Fruit fly (Drosophila melanogaster) whole organism: ENCODE results near the gene CG12256.

ENCODE experiments used
- CG8478 ChIP-seq: fragments of >200 bp; optimal IDR thresholded peaks from 2 replicates; lab custom pipeline; 2018; ENCODE audit warnings: inconsistent platforms
- Dll ChIP-seq: fragments of >200 bp; optimal IDR thresholded peaks from 2 replicates; lab custom pipeline; 2017
- EcR ChIP-seq, 2 experiments: fragments of >200 bp; optimal IDR thresholded peaks; 2 replicates each; lab custom pipeline; 2017; ENCODE audit warnings: missing biosample characterization in 2 of 2, missing genetic modification characterization in 2 of 2, missing genetic modification reagents in 2 of 2
- pan ChIP-seq: fragments of >200 bp; optimal IDR thresholded peaks from 2 replicates; lab custom pipeline; 2017
- psq ChIP-seq: fragments of >200 bp; optimal IDR thresholded peaks from 2 replicates; lab custom pipeline; 2017
- usp ChIP-seq: fragments of >200 bp; optimal IDR thresholded peaks from 2 replicates; lab custom pipeline; 2017; ENCODE audit warnings: missing biosample characterization, missing genetic modification characterization, mixed read lengths

Gene CG12256

DNA sequence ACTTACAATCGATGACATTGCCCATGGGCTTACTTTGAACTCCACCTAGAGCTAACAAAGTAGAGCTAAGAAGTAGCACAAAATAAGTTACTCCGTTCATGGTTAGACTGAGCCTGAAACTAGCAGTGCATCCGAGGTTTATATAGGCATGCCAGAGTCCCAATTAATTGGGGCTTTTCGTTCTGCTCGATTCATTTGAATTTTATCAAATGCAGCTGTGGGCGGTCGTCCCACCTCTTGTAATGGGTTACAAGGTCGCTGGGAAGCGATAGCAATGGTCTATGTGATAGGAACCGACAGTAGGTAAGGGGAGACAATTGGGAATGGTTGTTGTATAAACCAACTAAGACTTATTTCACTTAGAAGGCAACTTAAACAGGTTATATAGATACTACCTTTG lies at the start of gene CG12256:
TSS of gene CG12256 (minus strand) at position 101 of the 400 bp plus-strand sequence.
- no peak for TF ChIP-seq Dll
- no peak for TF ChIP-seq EcR (GFP tag; optimal IDR thresholded peaks at IDR 0.05; lab: Kevin White, UChicago)
- no peak for TF ChIP-seq pan (lab: Kevin White, UChicago)
- no peak for TF ChIP-seq CG8478 (lab: Kevin White, UChicago)
- no peak for TF ChIP-seq psq (lab: Kevin White, UChicago)
- TF ChIP-seq usp (GFP tag; lab: Kevin White, UChicago): no peak

DNA sequence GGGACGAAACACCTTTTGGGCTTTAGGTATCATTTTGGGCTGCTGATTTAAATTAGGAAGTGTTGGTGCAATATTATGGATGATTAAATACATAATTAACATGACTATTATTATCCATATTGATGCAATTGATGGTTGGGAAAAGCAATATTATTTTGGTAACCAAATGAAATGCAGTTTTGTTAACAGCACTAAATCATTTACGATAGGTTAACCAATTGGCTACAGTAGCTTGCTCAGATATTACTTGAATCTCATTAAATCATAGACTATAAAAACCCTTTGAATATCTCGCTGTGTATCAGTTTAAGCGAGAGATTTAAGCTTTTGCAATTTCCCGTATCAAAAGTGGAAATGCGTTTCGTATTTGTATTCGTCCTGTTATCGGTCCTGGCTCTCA lies 46.7 kb upstream of the CG12256 start, which contains the start of gene Sfp87B:
TSS of gene Sfp87B (plus strand) at position 301 of the 400 bp plus-strand sequence.
- no peak for TF ChIP-seq Dll
- no peak for TF ChIP-seq EcR (GFP tag; optimal IDR thresholded peaks at IDR 0.05; lab: Kevin White, UChicago)
- TF ChIP-seq usp (GFP tag; lab: Kevin White, UChicago): no peak
- no peak for TF ChIP-seq psq (lab: Kevin White, UChicago)
- no peak for TF ChIP-seq pan (lab: Kevin White, UChicago)
- no peak for TF ChIP-seq CG8478 (lab: Kevin White, UChicago)

DNA sequence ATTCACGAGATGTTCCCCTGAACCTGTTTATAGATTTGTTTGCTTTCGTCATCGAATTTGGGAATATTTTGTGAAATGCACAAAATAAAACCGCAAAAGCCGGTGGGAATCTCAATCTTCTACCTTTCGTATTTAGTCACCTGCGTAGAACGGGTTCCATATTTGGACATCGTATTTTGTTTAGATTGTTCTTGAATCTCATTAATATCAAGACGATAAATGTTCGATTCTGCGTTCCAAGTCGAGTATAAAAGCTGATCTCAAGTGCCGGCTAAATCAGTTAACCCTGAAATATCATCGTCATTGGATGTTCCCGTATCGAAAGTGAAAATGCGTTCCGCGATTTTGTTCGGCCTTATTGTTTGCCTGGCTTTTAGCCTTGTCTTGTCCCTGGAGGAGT lies 44.5 kb upstream of the CG12256 start, which contains the start of gene CG17738:
TSS of gene CG17738 (plus strand) at position 301 of the 400 bp plus-strand sequence.
- TF ChIP-seq usp (GFP tag; lab: Kevin White, UChicago) (no peak), EcR (GFP tag; optimal IDR thresholded peaks at IDR 0.05; lab: Kevin White, UChicago) (no peak), CG8478 (lab: Kevin White, UChicago) (no peak), psq (lab: Kevin White, UChicago) (no peak), pan (lab: Kevin White, UChicago) (no peak), Dll (no peak)

DNA sequence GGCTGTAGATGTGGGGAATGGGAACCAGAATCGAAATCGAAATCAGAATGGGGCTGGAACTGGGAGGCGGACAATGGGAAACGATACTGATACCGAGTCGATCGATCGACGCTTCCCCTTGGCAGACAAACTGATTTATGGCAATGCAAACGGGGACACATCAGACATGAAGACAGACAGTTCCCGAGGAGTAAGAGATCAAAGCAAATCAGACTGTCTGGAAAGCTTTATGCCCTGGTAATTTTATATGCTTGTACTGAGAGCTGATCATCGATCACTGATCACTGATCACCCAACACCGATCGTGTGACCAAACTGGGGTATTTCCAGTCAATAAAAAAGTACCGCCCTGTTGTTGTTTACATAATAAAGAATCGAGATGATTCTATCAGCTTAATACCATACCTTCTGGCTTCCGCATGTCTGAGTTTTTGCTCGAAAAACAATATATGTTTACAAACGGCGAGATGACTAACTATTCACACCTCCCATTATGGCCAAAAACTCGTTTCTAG lies 43.8 kb upstream of the CG12256 start:
- no peak for TF ChIP-seq pan (lab: Kevin White, UChicago)
- no peak for TF ChIP-seq psq (lab: Kevin White, UChicago)
- TF ChIP-seq EcR (GFP tag; optimal IDR thresholded peaks at IDR 0.05; lab: Kevin White, UChicago): no peak
- no peak for TF ChIP-seq CG8478 (lab: Kevin White, UChicago)
- TF ChIP-seq Dll: no peak
- no peak for TF ChIP-seq usp (GFP tag; lab: Kevin White, UChicago)

DNA sequence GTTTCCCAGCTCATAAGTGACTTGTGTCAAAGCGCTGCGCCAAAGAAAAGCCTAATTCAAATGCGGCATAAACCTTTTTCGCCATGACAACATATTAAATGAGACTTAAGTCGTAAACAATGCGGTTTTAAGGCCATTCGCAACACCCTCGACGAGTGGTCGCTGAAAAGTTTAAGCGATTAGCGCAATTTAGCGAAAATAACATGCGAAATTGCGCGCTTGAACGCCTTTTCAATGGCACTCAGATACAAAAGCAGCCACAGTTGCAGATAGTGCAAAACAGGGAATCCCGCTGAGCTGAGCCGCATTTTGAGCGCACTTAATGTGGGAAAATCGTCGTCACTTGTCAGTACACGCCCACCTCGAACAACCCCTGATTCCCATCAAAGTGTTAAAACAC lies 34.5 kb upstream of the CG12256 start, which contains the start of gene CG44038:
TSS of gene CG44038 (plus strand) at position 301 of the 400 bp plus-strand sequence.
- TF ChIP-seq pan (lab: Kevin White, UChicago): no peak
- no peak for TF ChIP-seq usp (GFP tag; lab: Kevin White, UChicago)
- TF ChIP-seq psq (lab: Kevin White, UChicago): no peak
- TF ChIP-seq CG8478 (lab: Kevin White, UChicago): no peak
- TF ChIP-seq Dll: no peak

DNA sequence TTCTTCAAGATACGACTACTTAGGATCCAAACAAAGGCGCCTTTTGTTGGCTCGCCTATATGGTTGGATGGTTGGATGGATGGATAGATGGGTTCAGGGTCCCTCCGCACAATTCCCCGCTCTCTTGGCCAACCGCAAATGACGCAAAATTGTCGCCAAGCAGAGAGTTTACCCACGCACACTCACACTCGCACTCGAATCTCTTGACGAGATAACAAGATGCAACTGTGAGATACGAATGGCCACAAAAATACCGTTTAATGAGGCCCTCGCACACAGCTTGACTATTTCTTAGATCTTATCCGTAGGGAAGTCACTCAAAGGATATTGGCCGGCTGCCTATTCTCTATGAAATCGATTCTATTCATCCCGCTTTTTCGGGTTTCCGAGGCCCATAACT lies 33.7 kb upstream of the CG12256 start:
- TF ChIP-seq EcR (GFP tag; optimal IDR thresholded peaks at IDR 0.05; lab: Kevin White, UChicago) (no peak), usp (GFP tag; lab: Kevin White, UChicago) (no peak), pan (lab: Kevin White, UChicago) (no peak), Dll (no peak)

DNA sequence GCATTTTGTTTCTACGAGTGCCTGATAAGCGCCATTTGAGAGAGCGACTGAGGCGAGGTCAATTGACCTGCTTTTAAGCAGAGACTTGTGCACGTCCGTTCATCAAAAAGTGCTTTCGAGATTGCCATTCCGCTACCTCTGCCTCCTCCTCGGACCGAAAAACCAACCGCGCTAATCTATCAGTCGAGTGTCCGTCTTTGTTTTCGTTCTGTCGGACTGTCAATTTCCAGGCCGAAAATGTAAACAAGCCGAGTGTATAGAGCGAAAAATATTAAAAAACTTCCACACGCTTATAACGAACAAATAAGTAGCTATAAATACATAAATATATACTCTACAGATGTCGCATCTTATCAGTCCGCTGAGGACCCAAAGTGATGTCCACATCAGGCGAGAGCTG lies 32.9 kb upstream of the CG12256 start:
- TF ChIP-seq usp (GFP tag; lab: Kevin White, UChicago): no peak
- no peak for TF ChIP-seq EcR (GFP tag; optimal IDR thresholded peaks at IDR 0.05; lab: Kevin White, UChicago)
- TF ChIP-seq psq (lab: Kevin White, UChicago): no peak
- TF ChIP-seq pan (lab: Kevin White, UChicago): no peak
- no peak for TF ChIP-seq Dll
- no peak for TF ChIP-seq CG8478 (lab: Kevin White, UChicago)

DNA sequence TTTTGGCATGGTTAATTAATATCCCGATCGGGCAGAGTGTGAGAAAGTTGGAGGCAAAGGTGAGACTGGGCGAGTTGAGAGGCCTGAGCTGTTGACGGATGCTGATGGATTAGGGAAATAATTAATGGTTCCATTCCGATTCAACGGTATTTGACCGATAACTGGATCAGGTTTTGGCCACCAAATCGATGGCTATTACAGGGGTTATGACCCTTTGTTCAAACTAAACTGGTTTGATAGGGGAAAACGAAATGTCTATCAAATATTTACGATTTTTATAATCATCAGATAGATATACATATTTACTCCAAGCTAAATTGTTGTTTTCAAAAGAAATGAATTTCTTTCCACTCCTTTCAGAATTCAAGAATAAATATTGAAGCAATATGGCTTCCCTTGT lies 32.3 kb upstream of the CG12256 start, which contains the start of the genes CG44037 and svp:
TSS of gene CG44037 (plus strand) at position 301 of the 400 bp plus-strand sequence.
TSS of gene svp (plus strand) at position 301 of the 400 bp plus-strand sequence.
- no peak for TF ChIP-seq CG8478 (lab: Kevin White, UChicago)
- no peak for TF ChIP-seq psq (lab: Kevin White, UChicago)
- TF ChIP-seq usp (GFP tag; lab: Kevin White, UChicago): no peak
- no peak for TF ChIP-seq EcR (GFP tag; optimal IDR thresholded peaks at IDR 0.05; lab: Kevin White, UChicago)

DNA sequence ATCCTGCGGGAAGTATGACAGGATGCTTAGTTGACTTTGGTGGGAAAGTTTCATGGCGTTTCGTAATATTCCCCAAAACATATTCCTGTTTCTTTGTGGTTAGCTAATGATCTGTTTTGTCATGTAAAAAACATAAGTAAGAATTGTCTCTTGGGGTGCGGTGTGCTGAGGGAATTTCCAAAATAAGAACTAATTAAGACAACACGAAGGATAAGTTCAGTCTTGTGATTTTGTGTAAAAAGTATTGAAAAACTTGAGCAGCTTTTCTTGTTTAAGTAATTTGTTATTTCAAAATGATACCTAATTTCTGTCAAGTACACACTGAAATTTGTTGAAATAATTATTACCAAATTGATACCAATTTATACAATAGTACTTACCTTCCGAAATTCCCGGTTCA lies 27.7 kb upstream of the CG12256 start, which contains the start of gene CG3942:
TSS of gene CG3942 (plus strand) at position 301 of the 400 bp plus-strand sequence.
- no peak for TF ChIP-seq usp (GFP tag; lab: Kevin White, UChicago)
- TF ChIP-seq CG8478 (lab: Kevin White, UChicago): no peak
- TF ChIP-seq pan (lab: Kevin White, UChicago): no peak
- TF ChIP-seq EcR (GFP tag; optimal IDR thresholded peaks at IDR 0.05; lab: Kevin White, UChicago): no peak
- TF ChIP-seq Dll: no peak
- TF ChIP-seq psq (lab: Kevin White, UChicago): no peak

DNA sequence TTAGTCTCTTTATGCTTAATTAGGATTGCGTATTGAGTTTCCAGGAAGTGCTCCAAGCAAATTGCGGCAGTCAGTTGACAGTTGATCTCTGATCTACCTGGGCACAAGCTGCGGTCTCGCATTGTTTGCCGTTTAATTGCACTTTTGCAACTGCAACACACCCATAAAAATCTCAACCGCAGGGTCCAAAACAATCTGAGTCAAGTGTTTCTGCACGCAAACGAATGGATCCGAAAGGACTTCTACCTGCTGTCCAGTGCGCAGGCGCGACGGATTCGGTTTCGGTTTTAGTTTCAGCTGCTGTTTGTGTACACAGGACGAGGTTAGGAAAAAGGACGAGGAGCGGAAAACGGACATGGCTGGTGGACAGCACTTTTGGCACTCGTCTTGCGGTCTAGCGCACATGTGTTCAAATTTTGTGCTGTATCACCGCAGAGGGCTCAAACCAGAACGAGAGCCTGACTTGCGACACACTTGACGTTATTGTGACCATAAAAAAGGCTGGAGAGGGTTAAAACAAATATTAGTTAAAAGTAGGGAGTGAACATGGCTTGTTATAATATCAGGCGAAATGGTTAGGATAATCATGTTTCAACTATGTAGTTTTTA lies 26.4 kb upstream of the CG12256 start:
- no peak for TF ChIP-seq EcR (GFP tag; optimal IDR thresholded peaks at IDR 0.05; lab: Kevin White, UChicago)
- TF ChIP-seq Dll: no peak
- TF ChIP-seq pan (lab: Kevin White, UChicago): no peak
- no peak for TF ChIP-seq psq (lab: Kevin White, UChicago)
- no peak for TF ChIP-seq usp (GFP tag; lab: Kevin White, UChicago)
- TF ChIP-seq CG8478 (lab: Kevin White, UChicago): no peak

DNA sequence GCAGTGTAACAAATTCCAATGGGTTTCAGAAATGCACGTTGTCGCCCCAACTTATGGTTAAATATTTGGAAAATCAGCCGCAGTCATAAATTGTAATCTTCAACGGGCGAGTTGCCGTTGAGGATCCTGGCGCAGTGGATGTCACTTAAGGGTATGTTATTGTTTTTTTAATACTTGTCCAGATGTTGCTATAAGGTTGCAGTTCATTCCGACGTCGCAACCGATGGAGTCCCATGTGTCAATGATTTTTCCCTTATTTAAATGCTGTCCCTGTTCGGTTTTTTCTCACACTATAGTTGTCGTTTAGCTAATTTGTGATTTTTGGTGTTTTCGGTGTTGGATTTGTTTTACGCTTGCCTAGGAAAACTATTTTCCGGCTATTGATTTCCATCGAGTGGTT lies 25.4 kb upstream of the CG12256 start:
- no peak for TF ChIP-seq Dll
- no peak for TF ChIP-seq CG8478 (lab: Kevin White, UChicago)

DNA sequence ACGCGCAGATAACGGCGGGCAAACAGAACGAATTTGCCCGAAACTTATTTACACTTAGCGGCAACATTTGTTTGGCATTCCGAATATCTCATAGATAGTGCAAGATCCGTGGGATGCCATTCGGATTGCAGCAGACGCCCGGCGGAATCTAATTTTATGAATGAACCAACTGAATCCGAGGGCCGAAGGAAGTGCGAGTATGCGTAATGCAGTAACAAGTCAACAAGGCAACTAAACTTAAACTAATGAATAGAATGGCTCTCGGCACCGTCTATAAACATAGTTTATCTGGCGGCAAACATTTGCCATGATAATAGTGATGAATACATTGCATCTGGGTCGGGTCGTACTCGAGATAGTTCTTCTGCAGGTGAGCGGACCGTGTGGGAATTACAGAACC lies 24.1 kb upstream of the CG12256 start:
- no peak for TF ChIP-seq usp (GFP tag; lab: Kevin White, UChicago)
- TF ChIP-seq CG8478 (lab: Kevin White, UChicago): no peak
- no peak for TF ChIP-seq psq (lab: Kevin White, UChicago)
